Fruit fly (Drosophila melanogaster) whole organism, embryonic: ENCODE data around the gene CG32537.

Experiments
- Blimp-1 ChIP-seq: fragments of 200-800 bp; sonication (Bioruptor generic); optimal IDR thresholded peaks from 3 replicates; lab custom pipeline; 2018; ENCODE audit warnings: missing biosample characterization, missing genetic modification characterization, mild to moderate bottlenecking, moderate library complexity, missing genetic modification reagents
- CG10209 ChIP-seq: fragments of 200-800 bp; sonication (Bioruptor generic); optimal IDR thresholded peaks from 3 replicates; lab custom pipeline; 2017; ENCODE audit warnings: missing biosample characterization, mild to moderate bottlenecking, missing genetic modification characterization, missing genetic modification reagents
- CG10462 ChIP-seq: fragments of 200-800 bp; sonication (Bioruptor generic); optimal IDR thresholded peaks from 2 replicates; lab custom pipeline; 2016; ENCODE audit warnings: missing biosample characterization, missing genetic modification characterization
- CG10979 ChIP-seq: fragments of 200-800 bp; sonication (Bioruptor generic); optimal IDR thresholded peaks from 2 replicates; lab custom pipeline; 2018; ENCODE audit warnings: missing biosample characterization, mild to moderate bottlenecking, missing genetic modification characterization, moderate library complexity
- CG11398 ChIP-seq: fragments of 200-800 bp; sonication (Bioruptor generic); optimal IDR thresholded peaks from 2 replicates; lab custom pipeline; 2016; ENCODE audit warnings: missing biosample characterization, missing genetic modification characterization
- CG14965 ChIP-seq: fragments of 200-800 bp; sonication (Bioruptor generic); optimal IDR thresholded peaks from 2 replicates; lab custom pipeline; 2016; ENCODE audit warnings: missing biosample characterization, missing genetic modification characterization, borderline replicate concordance
- CG1647 ChIP-seq: fragments of 200-800 bp; sonication (Bioruptor generic); optimal IDR thresholded peaks from 3 replicates; lab custom pipeline; 2016; ENCODE audit warnings: missing biosample characterization, missing genetic modification characterization
- CG17612 ChIP-seq: fragments of 200-800 bp; sonication (Bioruptor generic); IDR thresholded peaks from 2 replicates; pipeline ENCODE4 v1.3.6; 2022; ENCODE audit warnings: missing biosample characterization, missing genetic modification characterization
- CG1792 ChIP-seq: fragments of 200-800 bp; sonication (Bioruptor generic); optimal IDR thresholded peaks from 2 replicates; lab custom pipeline; 2016; ENCODE audit warnings: missing biosample characterization, missing genetic modification characterization
- CG2116 ChIP-seq: fragments of 200-800 bp; sonication (Bioruptor generic); optimal IDR thresholded peaks from 3 replicates; lab custom pipeline; 2018; ENCODE audit warnings: missing biosample characterization, mild to moderate bottlenecking, missing genetic modification characterization
- CG32532 ChIP-seq: fragments of 200-800 bp; sonication (Bioruptor generic); IDR thresholded peaks from 2 replicates; pipeline ENCODE4 v1.3.6; 2022; ENCODE audit warnings: missing biosample characterization, missing genetic modification characterization
- CG3281 ChIP-seq: fragments of 200-800 bp; sonication (Bioruptor generic); optimal IDR thresholded peaks from 3 replicates; lab custom pipeline; 2017; ENCODE audit warnings: missing biosample characterization, mild to moderate bottlenecking, missing genetic modification characterization
- CG3726 ChIP-seq: fragments of 200-800 bp; sonication (Bioruptor generic); IDR thresholded peaks from 3 replicates; pipeline ENCODE4, ENCODE4 v1.3.6; 2022; ENCODE audit warnings: missing biosample characterization, missing genetic modification characterization
- CG4404 ChIP-seq: fragments of 200-800 bp; sonication (Bioruptor generic); IDR thresholded peaks from 2 replicates; pipeline ENCODE4 v1.3.6; 2022; ENCODE audit warnings: missing biosample characterization, missing genetic modification characterization
- CG4730 ChIP-seq: fragments of 200-800 bp; sonication (Bioruptor generic); IDR thresholded peaks from 2 replicates; pipeline ENCODE4 v1.3.6; 2022; ENCODE audit warnings: missing biosample characterization, missing genetic modification characterization
- CG8089 ChIP-seq: fragments of 200-800 bp; sonication (Bioruptor generic); optimal IDR thresholded peaks from 3 replicates; lab custom pipeline; 2016; ENCODE audit warnings: missing biosample characterization, missing genetic modification characterization
- E2f1 ChIP-seq: fragments of 200-800 bp; sonication (Bioruptor generic); IDR thresholded peaks from 2 replicates; pipeline ENCODE4 v1.3.6; 2022; ENCODE audit warnings: missing biosample characterization, missing genetic modification characterization
- ERR ChIP-seq: fragments of 200-800 bp; sonication (Bioruptor generic); optimal IDR thresholded peaks from 2 replicates; lab custom pipeline; 2016; ENCODE audit warnings: missing biosample characterization, missing genetic modification characterization
- Fer1 ChIP-seq: fragments of 200-800 bp; sonication (Bioruptor generic); optimal IDR thresholded peaks from 2 replicates; lab custom pipeline; 2017; ENCODE audit warnings: missing biosample characterization, mild to moderate bottlenecking, missing genetic modification characterization
- H2.0 ChIP-seq: fragments of 200-800 bp; sonication (Bioruptor generic); IDR thresholded peaks from 2 replicates; pipeline ENCODE4 v1.3.6; 2022; ENCODE audit warnings: missing biosample characterization, missing genetic modification characterization
- HLHmδ ChIP-seq: fragments of 200-800 bp; sonication (Bioruptor generic); optimal IDR thresholded peaks from 2 replicates; lab custom pipeline; 2018; ENCODE audit warnings: missing biosample characterization, mild to moderate bottlenecking, missing genetic modification characterization, moderate library complexity
- Hmx ChIP-seq: fragments of 200-800 bp; sonication (Bioruptor generic); optimal IDR thresholded peaks from 2 replicates; lab custom pipeline; 2016; ENCODE audit warnings: missing biosample characterization, missing genetic modification characterization
- Hr51 ChIP-seq, 2 experiments: fragments of 200-800 bp; sonication (Bioruptor generic); optimal IDR thresholded peaks; 2 replicates in 1 of 2; 3 replicates in 1 of 2; lab custom pipeline; 2016 to 2018; ENCODE audit warnings: missing biosample characterization in 2 of 2, missing genetic modification characterization in 2 of 2, mild to moderate bottlenecking in 1 of 2, moderate library complexity in 1 of 2
- Max ChIP-seq: fragments of 200-800 bp; sonication (Bioruptor generic); optimal IDR thresholded peaks from 2 replicates; lab custom pipeline; 2016; ENCODE audit warnings: missing biosample characterization, mild to moderate bottlenecking, missing genetic modification characterization
- Neu2 ChIP-seq: fragments of 200-800 bp; sonication (Bioruptor generic); optimal IDR thresholded peaks from 3 replicates; lab custom pipeline; 2016; ENCODE audit warnings: missing biosample characterization, missing genetic modification characterization, borderline replicate concordance
- Nf-YC ChIP-seq: fragments of 200-800 bp; optimal IDR thresholded peaks from 3 replicates; lab custom pipeline; 2019; ENCODE audit warnings: missing biosample characterization, mild to moderate bottlenecking, missing genetic modification characterization, moderate library complexity
- Scr ChIP-seq: fragments of 200-800 bp; sonication (Bioruptor generic); IDR thresholded peaks from 2 replicates; pipeline ENCODE4 v1.3.6; 2022; ENCODE audit warnings: missing biosample characterization, missing genetic modification characterization; ENCODE audit not compliant: partially characterized antibody
- Side ChIP-seq: fragments of 200-800 bp; sonication (Bioruptor generic); optimal IDR thresholded peaks from 2 replicates; lab custom pipeline; 2016; ENCODE audit warnings: missing biosample characterization, missing genetic modification characterization
- Sox102F ChIP-seq: fragments of 200-800 bp; sonication (Bioruptor generic); optimal IDR thresholded peaks from 2 replicates; lab custom pipeline; 2018; ENCODE audit warnings: missing biosample characterization, mild to moderate bottlenecking, missing genetic modification characterization, moderate library complexity
- Ssrp ChIP-seq: fragments of 200-800 bp; sonication (Bioruptor generic); optimal IDR thresholded peaks from 2 replicates; lab custom pipeline; 2018; ENCODE audit warnings: missing biosample characterization, mild to moderate bottlenecking, missing genetic modification characterization, moderate library complexity
- Taf1 ChIP-seq: fragments of 200-800 bp; sonication (Bioruptor generic); IDR thresholded peaks from 2 replicates; pipeline ENCODE4 v1.3.6; 2022; ENCODE audit warnings: missing biosample characterization, missing genetic modification characterization
- Vsx1 ChIP-seq: fragments of 200-800 bp; sonication (Bioruptor generic); optimal IDR thresholded peaks from 2 replicates; lab custom pipeline; 2017; ENCODE audit warnings: missing biosample characterization, mild to moderate bottlenecking, missing genetic modification characterization, missing genetic modification reagents
- cad ChIP-seq: fragments of >200 bp; optimal IDR thresholded peaks from 2 replicates; lab custom pipeline; 2017; ENCODE audit warnings: missing biosample characterization, missing genetic modification characterization
- corto ChIP-seq: fragments of 200-800 bp; sonication (Bioruptor generic); optimal IDR thresholded peaks from 2 replicates; lab custom pipeline; 2016; ENCODE audit warnings: missing biosample characterization, mild to moderate bottlenecking, missing genetic modification characterization, moderate library complexity
- da ChIP-seq: fragments of 200-800 bp; sonication (Bioruptor generic); optimal IDR thresholded peaks from 2 replicates; lab custom pipeline; 2016; ENCODE audit warnings: missing biosample characterization, missing genetic modification characterization
- dan ChIP-seq: fragments of 200-800 bp; sonication (Bioruptor generic); IDR thresholded peaks from 2 replicates; pipeline ENCODE4 v1.3.6; 2022; ENCODE audit warnings: missing biosample characterization, missing genetic modification characterization
- danr ChIP-seq: fragments of 200-800 bp; sonication (Bioruptor generic); IDR thresholded peaks from 2 replicates; pipeline ENCODE4 v1.3.6; 2022; ENCODE audit warnings: missing biosample characterization, missing genetic modification characterization
- eve ChIP-seq, 2 experiments: fragments of >200 bp; optimal IDR thresholded peaks; 2 replicates each; lab custom pipeline; 2017; ENCODE audit warnings: missing biosample characterization in 2 of 2, missing genetic modification characterization in 2 of 2
- ftz-f1 ChIP-seq: fragments of 200-800 bp; sonication (Bioruptor generic); optimal IDR thresholded peaks from 2 replicates; lab custom pipeline; 2016; ENCODE audit warnings: missing biosample characterization, missing genetic modification characterization
- fu2 ChIP-seq: fragments of 200-800 bp; sonication (Bioruptor generic); optimal IDR thresholded peaks from 2 replicates; lab custom pipeline; 2016; ENCODE audit warnings: missing biosample characterization, missing genetic modification characterization
- hth ChIP-seq: fragments of >200 bp; optimal IDR thresholded peaks from 2 replicates; lab custom pipeline; 2017; ENCODE audit warnings: inconsistent platforms
- inv ChIP-seq: fragments of 200-800 bp; sonication (Bioruptor generic); IDR thresholded peaks from 2 replicates; pipeline ENCODE4 v1.3.6; 2022; ENCODE audit warnings: missing biosample characterization, missing genetic modification characterization; ENCODE audit not compliant: partially characterized antibody
- nerfin-2 ChIP-seq: fragments of 200-800 bp; sonication (Bioruptor generic); IDR thresholded peaks from 2 replicates; pipeline ENCODE4 v1.3.6; 2022; ENCODE audit warnings: missing biosample characterization, missing genetic modification characterization; ENCODE audit not compliant: partially characterized antibody
- row ChIP-seq: fragments of 200-800 bp; sonication (Bioruptor generic); IDR thresholded peaks from 3 replicates; pipeline ENCODE4 v1.3.6; 2022; ENCODE audit warnings: missing biosample characterization, missing genetic modification characterization
- sens-2 ChIP-seq: fragments of 200-800 bp; sonication (Bioruptor generic); IDR thresholded peaks from 2 replicates; pipeline ENCODE4 v1.3.6; 2022; ENCODE audit warnings: missing biosample characterization, missing genetic modification characterization
- sim ChIP-seq: fragments of 200-800 bp; sonication (Bioruptor generic); IDR thresholded peaks from 2 replicates; pipeline ENCODE4 v1.3.6; 2022; ENCODE audit warnings: missing biosample characterization, missing genetic modification characterization
- sima ChIP-seq: fragments of 200-800 bp; sonication (Bioruptor generic); optimal IDR thresholded peaks from 2 replicates; lab custom pipeline; 2016; ENCODE audit warnings: missing biosample characterization, missing genetic modification characterization
- trem ChIP-seq: fragments of 200-800 bp; optimal IDR thresholded peaks from 3 replicates; lab custom pipeline; 2019; ENCODE audit warnings: missing biosample characterization, mild to moderate bottlenecking, missing genetic modification characterization, moderate library complexity
- zen ChIP-seq: fragments of 200-800 bp; sonication (Bioruptor generic); optimal IDR thresholded peaks from 3 replicates; lab custom pipeline; 2018; ENCODE audit warnings: missing biosample characterization, mild to moderate bottlenecking, missing genetic modification characterization, moderate library complexity
- zen2 ChIP-seq: fragments of 200-800 bp; sonication (Bioruptor generic); IDR thresholded peaks from 3 replicates; pipeline ENCODE4 v1.3.6; 2022; ENCODE audit warnings: missing biosample characterization, missing genetic modification characterization; ENCODE audit not compliant: partially characterized antibody

Gene CG32537

DNA sequence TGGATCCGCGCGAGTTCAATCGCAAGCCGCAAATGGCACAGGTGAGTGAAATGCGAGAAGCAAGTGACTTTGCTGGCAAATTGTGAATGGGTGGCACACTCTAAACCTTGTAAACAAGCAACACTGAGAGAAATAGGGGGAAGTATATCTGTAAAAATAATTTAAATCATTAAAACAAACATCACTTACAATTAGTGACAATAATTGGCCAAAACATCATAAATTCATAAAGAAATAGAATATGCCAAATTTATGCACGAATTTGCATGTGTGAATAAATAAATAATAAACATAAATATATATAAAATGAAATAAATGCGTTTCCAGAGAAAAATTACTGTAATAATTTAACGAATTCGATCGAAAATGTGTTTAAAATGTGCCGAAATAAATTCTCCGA lies 13.8 kb downstream of the CG32537 start (continued):
- TF ChIP-seq inv (no peak), Ssrp (tag; lab: Kevin White, UChicago) (peak; percentile 6)

DNA sequence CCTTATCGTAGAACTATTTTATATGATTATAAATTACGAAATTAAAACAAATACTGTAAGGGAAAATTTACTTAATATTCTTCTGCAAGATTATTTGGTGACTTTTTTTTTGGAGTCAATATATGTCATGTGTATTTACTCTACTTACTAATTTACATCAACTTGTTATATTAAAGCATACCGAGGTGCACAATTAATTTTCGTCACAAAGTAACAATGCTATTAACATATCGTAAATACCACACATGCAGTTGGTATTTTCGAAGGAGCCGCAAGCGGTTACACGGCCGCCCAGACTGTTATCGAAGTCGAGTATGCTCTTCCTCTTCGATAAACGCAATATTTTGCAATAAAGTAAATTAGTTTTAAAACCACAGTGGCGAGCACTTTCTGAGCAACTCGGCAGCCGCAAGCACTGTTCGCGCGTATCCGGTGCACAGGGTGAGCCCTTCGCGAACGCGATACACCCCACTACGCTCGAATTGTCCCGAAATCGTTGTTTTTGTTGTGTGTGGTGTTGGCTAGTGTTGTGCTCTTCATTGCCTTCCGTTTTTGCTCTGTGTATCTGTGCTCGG lies 14.7 kb downstream of the CG32537 start, which contains the start of gene Vav:
TSS of gene Vav (plus strand) at position 293 of the 575 bp plus-strand sequence.
- TF ChIP-seq Max (GFP tag; lab: Kevin White, UChicago): no peak
- no peak for TF ChIP-seq CG11398 (GFP tag; lab: Kevin White, UChicago)
- peak; percentile 27; the same call in 1 of the 3 replicates for TF ChIP-seq row (GFP tag; lab: Robert Waterston, UW)
- TF ChIP-seq CG32532 (GFP tag; lab: Robert Waterston, UW): peak; percentile 12; the same call in 1 of the 2 replicates
- TF ChIP-seq CG4730 (GFP tag; lab: Robert Waterston, UW): no peak
- no peak for TF ChIP-seq nerfin-2
- TF ChIP-seq ERR (GFP tag; lab: Kevin White, UChicago): no peak
- TF ChIP-seq CG14965: no peak
- no peak for TF ChIP-seq CG10979 (tag; lab: Kevin White, UChicago)
- no peak for TF ChIP-seq sens-2 (GFP tag; lab: Robert Waterston, UW)
- no peak for TF ChIP-seq CG10462 (GFP tag; lab: Kevin White, UChicago)
- TF ChIP-seq danr (GFP tag; lab: Robert Waterston, UW): no peak
- TF ChIP-seq Fer1 (GFP tag; lab: Kevin White, UChicago): peak; percentile 58
- TF ChIP-seq Scr (GFP tag; lab: Robert Waterston, UW): peak; percentile 47
- peak; percentile 12 for TF ChIP-seq zen (tag; lab: Kevin White, UChicago)
- TF ChIP-seq da (GFP tag; lab: Kevin White, UChicago): no peak
- TF ChIP-seq zen2: no peak
- no peak for TF ChIP-seq sima (GFP tag; lab: Kevin White, UChicago)
- no peak for TF ChIP-seq hth
- TF ChIP-seq Hr51 (GFP tag; optimal IDR thresholded peaks at IDR 0.05; lab: Kevin White, UChicago): no peak
- no peak for TF ChIP-seq CG3281
- TF ChIP-seq CG8089 (GFP tag; lab: Kevin White, UChicago): no peak
- no peak for TF ChIP-seq Vsx1 (GFP tag; lab: Kevin White, UChicago)
- no peak for TF ChIP-seq H2.0 (GFP tag; lab: Robert Waterston, UW)
- TF ChIP-seq fu2 (GFP tag; lab: Kevin White, UChicago): no peak
- TF ChIP-seq Nf-YC (tag; lab: Kevin White, UChicago): peak; percentile 48
- TF ChIP-seq cad (GFP tag; lab: Kevin White, UChicago): no peak
- TF ChIP-seq corto (GFP tag; lab: Kevin White, UChicago): no peak
- TF ChIP-seq Hmx (GFP tag; lab: Kevin White, UChicago): no peak
- no peak for TF ChIP-seq Side (GFP tag; lab: Kevin White, UChicago)
- TF ChIP-seq Blimp-1 (GFP tag; lab: Kevin White, UChicago): no peak
- no peak for TF ChIP-seq CG17612 (GFP tag; lab: Robert Waterston, UW)
- no peak for TF ChIP-seq ftz-f1 (GFP tag; lab: Kevin White, UChicago)
- TF ChIP-seq CG1647: no peak
- TF ChIP-seq sim: no peak
- TF ChIP-seq CG1792 (GFP tag; lab: Kevin White, UChicago): no peak
- TF ChIP-seq CG3726: no peak
- TF ChIP-seq CG2116 (GFP tag; lab: Kevin White, UChicago): peak; percentile 61
- TF ChIP-seq Sox102F: no peak
- TF ChIP-seq trem (tag; lab: Kevin White, UChicago): no peak
- TF ChIP-seq Neu2 (GFP tag; lab: Kevin White, UChicago): no peak
- no peak for TF ChIP-seq eve (GFP tag; optimal IDR thresholded peaks at IDR 0.05; lab: Kevin White, UChicago)
- TF ChIP-seq Taf1 (GFP tag; lab: Robert Waterston, UW): no peak
- TF ChIP-seq CG10209 (GFP tag; lab: Kevin White, UChicago): no peak
- TF ChIP-seq HLHmδ (GFP tag; lab: Kevin White, UChicago): no peak
- no peak for TF ChIP-seq dan (GFP tag; lab: Robert Waterston, UW)
- TF ChIP-seq CG4404 (GFP tag; lab: Robert Waterston, UW): no peak
- TF ChIP-seq E2f1 (GFP tag; lab: Robert Waterston, UW): no peak
